Worm (Caenorhabditis elegans) whole organism, L4/young adult: ENCODE data around the gene M18.3.

Source experiments
- W03F9.2 ChIP-seq: fragments of 150-350 bp; optimal IDR thresholded peaks from 2 replicates; lab custom pipeline; 2014; ENCODE audit warnings: missing biosample characterization, missing genetic modification characterization
- him-1 ChIP-seq: sonication (generic microtip); optimal IDR thresholded peaks from 2 replicates; lab custom pipeline; 2016; ENCODE audit warnings: missing genotype, missing genetic modification reagents, missing genetic modification characterization, missing compliant biosample characterization

DNA sequence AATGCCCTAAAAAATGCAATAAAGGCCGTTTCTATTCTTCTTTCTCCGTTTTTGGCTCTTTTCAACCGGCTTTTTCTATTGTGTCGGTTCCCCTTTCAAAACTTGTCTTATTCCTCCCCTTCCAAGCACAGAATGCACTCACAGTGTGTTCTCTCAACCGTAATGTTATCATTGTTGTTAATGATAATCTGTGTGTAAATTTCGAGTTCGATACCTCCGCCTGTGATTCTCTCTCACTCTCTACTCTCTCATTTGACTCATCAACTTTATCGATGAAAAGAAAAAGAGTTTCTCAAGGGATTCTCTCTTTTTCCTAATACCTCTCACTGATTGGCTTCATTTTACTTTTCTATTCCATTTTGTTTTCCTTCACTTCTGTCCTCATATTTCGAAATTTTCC lies 23.1 kb downstream of the M18.3 start:
- TF ChIP-seq him-1 (tag; lab: Kevin White, UChicago) = no peak
- no peak for TF ChIP-seq W03F9.2 (tag; lab: Kevin White, UChicago)
